Fruit fly (Drosophila melanogaster): ENCODE data around the gene PGAP5.

Gene PGAP5

dm6 chr2L:8198757-8199156 lies at the start of gene PGAP5 (continued):
- no peak for TF ChIP-seq klu (GFP tag; IDR thresholded peaks at IDR 0.05)
- TF ChIP-seq Dek (tag; optimal IDR thresholded peaks at IDR 0.05), result no peak
- peak; percentile 93 for TF ChIP-seq CG10267 (tag; optimal IDR thresholded peaks at IDR 0.05)
- TF ChIP-seq sqz (GFP tag; optimal IDR thresholded peaks at IDR 0.05), result no peak
- TF ChIP-seq Myb (GFP tag; optimal IDR thresholded peaks at IDR 0.05), result peak; percentile 56
- TF ChIP-seq bowl (GFP tag; IDR thresholded peaks at IDR 0.05), result no peak
- TF ChIP-seq CG11398 (GFP tag; optimal IDR thresholded peaks at IDR 0.05), result no peak
- no peak for TF ChIP-seq Xrp1 (GFP tag; IDR thresholded peaks at IDR 0.05)

dm6 chr2L:8156682-8157081 lies 42.0 kb upstream of the PGAP5 start:
- TF ChIP-seq p53 (GFP tag; optimal IDR thresholded peaks at IDR 0.05) (peak; percentile 43), CG12299 (tag; optimal IDR thresholded peaks at IDR 0.05) (peak; percentile 60), twi (tag; optimal IDR thresholded peaks at IDR 0.05) (peak; percentile 55), Jarid2 (GFP tag; optimal IDR thresholded peaks at IDR 0.05) (peak; percentile 6), Usf (GFP tag; optimal IDR thresholded peaks at IDR 0.05) (no peak), fd3F (GFP tag; optimal IDR thresholded peaks at IDR 0.05) (peak; percentile 40), CG13894 (tag; optimal IDR thresholded peaks at IDR 0.05) (peak; percentile 71), Mes4 (GFP tag; optimal IDR thresholded peaks at IDR 0.05) (peak; percentile 34), gsb (GFP tag; IDR thresholded peaks at IDR 0.05) (peak; percentile 15; the same call in 1 of the 2 replicates), Dfd (GFP tag; optimal IDR thresholded peaks at IDR 0.05) (no peak), ato (GFP tag; IDR thresholded peaks at IDR 0.05; ENCODE audit: partially characterized antibody) (no peak), slp2 (GFP tag; optimal IDR thresholded peaks at IDR 0.05) (peak; percentile 36), CG13775 (GFP tag; optimal IDR thresholded peaks at IDR 0.05) (peak; percentile 73), jing (GFP tag; optimal IDR thresholded peaks at IDR 0.05) (peak; percentile 11), CG9817 (tag; optimal IDR thresholded peaks at IDR 0.05) (peak; percentile 80), Bgb (GFP tag; IDR thresholded peaks at IDR 0.05; ENCODE audit: partially characterized antibody) (peak; percentile 41; the same call in 1 of the 2 replicates), sob (GFP tag; IDR thresholded peaks at IDR 0.05) (peak; percentile 62), Lpt (GFP tag; optimal IDR thresholded peaks at IDR 0.05) (no peak), zen (tag; optimal IDR thresholded peaks at IDR 0.05) (peak; percentile 69), corto (GFP tag; optimal IDR thresholded peaks at IDR 0.05) (peak; percentile 46), CG17568 (GFP tag; optimal IDR thresholded peaks at IDR 0.05) (peak; percentile 57), row (GFP tag; IDR thresholded peaks at IDR 0.05) (peak; percentile 87), CG11723 (GFP tag; optimal IDR thresholded peaks at IDR 0.05) (peak; percentile 36), Meics (GFP tag; optimal IDR thresholded peaks at IDR 0.05) (peak; percentile 75), Asciz (GFP tag; optimal IDR thresholded peaks at IDR 0.05) (peak; percentile 40), luna (GFP tag; optimal IDR thresholded peaks at IDR 0.05) (peak; percentile 20), NK7.1 (GFP tag; optimal IDR thresholded peaks at IDR 0.05) (peak; percentile 51), kah (GFP tag; optimal IDR thresholded peaks at IDR 0.05) (peak; percentile 99), unc-4 (GFP tag; IDR thresholded peaks at IDR 0.05; ENCODE audit: partially characterized antibody) (0 out of 2 replicates have a peak, but pooled peaks have one; percentile 35), knrl (GFP tag; IDR thresholded peaks at IDR 0.05; ENCODE audit: partially characterized antibody) (no peak), kni (GFP tag; optimal IDR thresholded peaks at IDR 0.05) (peak; percentile 10), CG31388 (GFP tag; optimal IDR thresholded peaks at IDR 0.05) (peak; percentile 8), CG13287 (GFP tag; IDR thresholded peaks at IDR 0.05; ENCODE audit: partially characterized antibody) (peak; percentile 47; the same call in 1 of the 2 replicates), mam (GFP tag; optimal IDR thresholded peaks at IDR 0.05) (peak; percentile 81), BEAF-32 (GFP tag; optimal IDR thresholded peaks at IDR 0.05) (peak; percentile 43), CG1529 (GFP tag; optimal IDR thresholded peaks at IDR 0.05) (no peak), grau (tag; optimal IDR thresholded peaks at IDR 0.05) (peak; percentile 69), al (GFP tag; IDR thresholded peaks at IDR 0.05) (peak; percentile 37; the same call in 1 of the 2 replicates), CG9437 (GFP tag; optimal IDR thresholded peaks at IDR 0.05) (peak; percentile 45), Hey (tag; optimal IDR thresholded peaks at IDR 0.05) (no peak), Max (GFP tag; optimal IDR thresholded peaks at IDR 0.05) (peak; percentile 74)
